Worm (Caenorhabditis elegans) whole organism, late embryonic: ENCODE measurements around the gene sra-35.

Experiments
- C08G9.2 ChIP-seq: sonication (generic microtip); optimal IDR thresholded peaks from 2 replicates; lab custom pipeline; 2016; ENCODE audit warnings: mild to moderate bottlenecking, missing genetic modification characterization, moderate library complexity, missing compliant biosample characterization
- F13H6.1 ChIP-seq: sonication (generic microtip); optimal IDR thresholded peaks from 2 replicates; lab custom pipeline; 2016; ENCODE audit warnings: missing genetic modification characterization, missing compliant biosample characterization
- ceh-19 ChIP-seq: fragments of 200-800 bp; sonication (Bioruptor generic); optimal IDR thresholded peaks from 2 replicates; lab custom pipeline; 2018; ENCODE audit warnings: mild to moderate bottlenecking, missing genetic modification characterization, missing compliant biosample characterization
- ceh-30 ChIP-seq: fragments of 150-350 bp; optimal IDR thresholded peaks from 2 replicates; lab custom pipeline; 2014; ENCODE audit warnings: missing biosample characterization, missing genetic modification characterization
- ceh-31 ChIP-seq: sonication (generic microtip); optimal IDR thresholded peaks from 2 replicates; lab custom pipeline; 2016; ENCODE audit warnings: missing genetic modification characterization, missing compliant biosample characterization
- ceh-34 ChIP-seq: sonication (generic microtip); optimal IDR thresholded peaks from 2 replicates; lab custom pipeline; 2016; ENCODE audit warnings: mild to moderate bottlenecking, missing genetic modification characterization, missing compliant biosample characterization
- ceh-45 ChIP-seq: fragments of 200-800 bp; sonication (Bioruptor generic); IDR thresholded peaks from 2 replicates; pipeline ENCODE4 v1.3.6; 2022; ENCODE audit warnings: missing genetic modification reagents, missing genetic modification characterization, missing compliant biosample characterization
- ceh-48 ChIP-seq: sonication (generic microtip); optimal IDR thresholded peaks from 2 replicates; lab custom pipeline; 2016; ENCODE audit warnings: missing genetic modification characterization, inconsistent platforms, missing compliant biosample characterization
- ceh-6 ChIP-seq: fragments of 200-800 bp; sonication (Bioruptor generic); optimal IDR thresholded peaks from 2 replicates; lab custom pipeline; 2018; ENCODE audit warnings: mild to moderate bottlenecking, missing genetic modification characterization, missing compliant biosample characterization
- ceh-9 ChIP-seq: sonication (generic microtip); optimal IDR thresholded peaks from 2 replicates; lab custom pipeline; 2016; ENCODE audit warnings: mild to moderate bottlenecking, missing genetic modification characterization, inconsistent platforms, missing compliant biosample characterization
- dve-1 ChIP-seq: sonication (generic microtip); optimal IDR thresholded peaks from 2 replicates; lab custom pipeline; 2017; ENCODE audit warnings: antibody characterized with exemption, mild to moderate bottlenecking, missing genetic modification characterization, missing compliant biosample characterization
- elt-2 ChIP-seq: sonication (generic microtip); optimal IDR thresholded peaks from 2 replicates; lab custom pipeline; 2016; ENCODE audit warnings: missing genetic modification reagents, missing genetic modification characterization, missing compliant biosample characterization
- elt-4 ChIP-seq: sonication (generic microtip); optimal IDR thresholded peaks from 2 replicates; lab custom pipeline; 2016; ENCODE audit warnings: missing genetic modification characterization, missing compliant biosample characterization
- ets-4 ChIP-seq: sonication (generic microtip); optimal IDR thresholded peaks from 2 replicates; lab custom pipeline; 2016; ENCODE audit warnings: missing genetic modification characterization, missing compliant biosample characterization
- eyg-1 ChIP-seq: sonication (generic microtip); optimal IDR thresholded peaks from 2 replicates; lab custom pipeline; 2016; ENCODE audit warnings: missing genotype, missing genetic modification characterization, missing compliant biosample characterization
- fax-1 ChIP-seq: sonication (generic microtip); optimal IDR thresholded peaks from 2 replicates; lab custom pipeline; 2016; ENCODE audit warnings: missing genotype, missing genetic modification characterization, missing compliant biosample characterization
- fkh-6 ChIP-seq: sonication (generic microtip); optimal IDR thresholded peaks from 2 replicates; lab custom pipeline; 2016; ENCODE audit warnings: missing genetic modification characterization, missing compliant biosample characterization
- hlh-6 ChIP-seq: sonication (generic microtip); optimal IDR thresholded peaks from 2 replicates; lab custom pipeline; 2016; ENCODE audit warnings: missing genotype, missing genetic modification characterization, missing compliant biosample characterization
- hlh-8 ChIP-seq: sonication (generic microtip); optimal IDR thresholded peaks from 2 replicates; lab custom pipeline; 2016; ENCODE audit warnings: missing genotype, missing genetic modification characterization, missing compliant biosample characterization
- lim-6 ChIP-seq: sonication (generic microtip); optimal IDR thresholded peaks from 2 replicates; lab custom pipeline; 2016; ENCODE audit warnings: missing genetic modification characterization, missing compliant biosample characterization
- lin-11 ChIP-seq: fragments of 200-800 bp; sonication (Bioruptor generic); optimal IDR thresholded peaks from 2 replicates; lab custom pipeline; 2018; ENCODE audit warnings: mild to moderate bottlenecking, missing genetic modification characterization, missing compliant biosample characterization
- madf-2 ChIP-seq: sonication (generic microtip); optimal IDR thresholded peaks from 2 replicates; lab custom pipeline; 2017; ENCODE audit warnings: missing genetic modification characterization, missing compliant biosample characterization
- nfya-1 ChIP-seq: sonication (generic microtip); optimal IDR thresholded peaks from 2 replicates; lab custom pipeline; 2017; ENCODE audit warnings: missing genetic modification characterization, mild to moderate bottlenecking, missing compliant biosample characterization, antibody characterized with exemption, moderate library complexity
- nhr-232 ChIP-seq: sonication (generic microtip); optimal IDR thresholded peaks from 2 replicates; lab custom pipeline; 2016; ENCODE audit warnings: missing genetic modification characterization, missing compliant biosample characterization
- pag-3 ChIP-seq: sonication (generic microtip); optimal IDR thresholded peaks from 2 replicates; lab custom pipeline; 2016; ENCODE audit warnings: missing compliant biosample characterization, missing genetic modification characterization, borderline replicate concordance
- pat-9 ChIP-seq: fragments of 200-800 bp; sonication (Bioruptor generic); optimal IDR thresholded peaks from 2 replicates; lab custom pipeline; 2018; ENCODE audit warnings: mild to moderate bottlenecking, missing genetic modification characterization, moderate library complexity, missing compliant biosample characterization
- pha-4 ChIP-seq: fragments of 150-350 bp; optimal IDR thresholded peaks from 2 replicates; lab custom pipeline; 2018; ENCODE audit warnings: missing biosample characterization, missing genetic modification reagents, missing genetic modification characterization
- pros-1 ChIP-seq: fragments of 150-350 bp; optimal IDR thresholded peaks from 2 replicates; lab custom pipeline; 2014; ENCODE audit warnings: missing biosample characterization, missing genetic modification reagents, missing genetic modification characterization
- ref-2 ChIP-seq: sonication (generic microtip); optimal IDR thresholded peaks from 2 replicates; lab custom pipeline; 2016; ENCODE audit warnings: missing genetic modification characterization, missing compliant biosample characterization
- sdc-2 ChIP-seq: sonication (generic microtip); optimal IDR thresholded peaks from 2 replicates; lab custom pipeline; 2016; ENCODE audit warnings: missing genotype, missing genetic modification characterization, missing compliant biosample characterization
- tbx-2 ChIP-seq: sonication (generic microtip); optimal IDR thresholded peaks from 2 replicates; lab custom pipeline; 2016; ENCODE audit warnings: missing genetic modification characterization, missing compliant biosample characterization
- tbx-7 ChIP-seq: sonication (generic microtip); optimal IDR thresholded peaks from 2 replicates; lab custom pipeline; 2016; ENCODE audit warnings: missing genotype, missing genetic modification characterization, missing compliant biosample characterization
- unc-42 ChIP-seq: sonication (generic microtip); optimal IDR thresholded peaks from 2 replicates; lab custom pipeline; 2016; ENCODE audit warnings: missing genotype, missing genetic modification characterization, missing compliant biosample characterization
- unc-55 ChIP-seq: sonication (generic microtip); optimal IDR thresholded peaks from 2 replicates; lab custom pipeline; 2017; ENCODE audit warnings: missing biosample characterization, missing genetic modification reagents, missing genetic modification characterization
- unc-86 ChIP-seq: sonication (generic microtip); optimal IDR thresholded peaks from 2 replicates; lab custom pipeline; 2016; ENCODE audit warnings: missing genetic modification characterization, missing compliant biosample characterization
- ztf-16 ChIP-seq: sonication (generic microtip); optimal IDR thresholded peaks from 2 replicates; lab custom pipeline; 2017; ENCODE audit warnings: missing genetic modification characterization, missing compliant biosample characterization

The sra-35 gene

DNA sequence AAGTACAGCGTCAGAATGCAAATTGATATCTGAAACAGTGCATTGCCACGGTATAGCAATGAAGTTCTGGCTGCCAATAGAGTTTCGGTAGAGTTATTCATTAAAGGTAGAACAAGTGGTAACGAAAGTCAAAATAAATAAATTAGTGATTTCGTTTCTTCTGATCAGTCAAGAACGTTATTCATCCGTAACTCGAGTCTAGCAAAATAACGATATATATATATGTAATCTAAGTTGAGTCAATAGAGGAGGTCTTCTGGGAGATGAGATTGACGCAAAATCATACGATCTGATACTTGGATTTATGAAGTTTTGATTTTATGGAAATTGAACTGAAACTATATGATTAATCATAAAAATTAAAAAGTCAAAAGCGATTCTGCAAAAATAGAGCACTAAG lies at the start of gene sra-35:
TSS of gene sra-35 (minus strand) at position 101 of the 400 bp plus-strand sequence.
- TF ChIP-seq elt-4 (tag; lab: Kevin White, UChicago): no peak
- TF ChIP-seq dve-1: no peak
- no peak for TF ChIP-seq ceh-19 (GFP tag; lab: Kevin White, UChicago)
- TF ChIP-seq ets-4 (tag; lab: Kevin White, UChicago): no peak
- no peak for TF ChIP-seq pag-3
- TF ChIP-seq fax-1 (tag; lab: Kevin White, UChicago): no peak
- no peak for TF ChIP-seq ztf-16
- no peak for TF ChIP-seq ceh-30 (tag; lab: Kevin White, UChicago)
- TF ChIP-seq ceh-9: no peak
- TF ChIP-seq, all 69 proteins: peak for 0

DNA sequence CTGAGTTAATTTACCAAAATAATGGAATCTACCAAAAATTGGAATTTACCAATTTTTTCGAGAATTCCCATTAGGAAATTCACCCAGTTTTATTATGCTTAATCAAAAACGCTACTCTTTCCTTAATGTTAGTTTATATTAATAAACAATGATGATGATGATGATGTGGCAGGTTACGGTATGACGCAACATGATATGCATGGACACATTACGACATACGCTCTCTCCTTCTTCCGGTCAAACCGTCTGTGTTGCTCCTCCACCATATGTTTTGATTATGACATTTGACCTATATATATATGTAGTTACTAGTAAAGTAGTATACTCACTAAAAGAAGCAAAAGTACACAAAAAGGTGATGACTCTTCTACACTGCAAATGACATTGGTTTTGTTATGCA lies 49.7 kb upstream of the sra-35 start:
- no peak for TF ChIP-seq C08G9.2 (tag; lab: Kevin White, UChicago)
- TF ChIP-seq dve-1: no peak
- no peak for TF ChIP-seq ceh-6
- TF ChIP-seq hlh-6 (tag; lab: Kevin White, UChicago): no peak
- TF ChIP-seq tbx-2: peak; percentile 30
- no peak for TF ChIP-seq pat-9 (tag; lab: Kevin White, UChicago)
- TF ChIP-seq madf-2 (tag; lab: Kevin White, UChicago): no peak
- TF ChIP-seq ceh-19 (GFP tag; lab: Kevin White, UChicago): no peak

DNA sequence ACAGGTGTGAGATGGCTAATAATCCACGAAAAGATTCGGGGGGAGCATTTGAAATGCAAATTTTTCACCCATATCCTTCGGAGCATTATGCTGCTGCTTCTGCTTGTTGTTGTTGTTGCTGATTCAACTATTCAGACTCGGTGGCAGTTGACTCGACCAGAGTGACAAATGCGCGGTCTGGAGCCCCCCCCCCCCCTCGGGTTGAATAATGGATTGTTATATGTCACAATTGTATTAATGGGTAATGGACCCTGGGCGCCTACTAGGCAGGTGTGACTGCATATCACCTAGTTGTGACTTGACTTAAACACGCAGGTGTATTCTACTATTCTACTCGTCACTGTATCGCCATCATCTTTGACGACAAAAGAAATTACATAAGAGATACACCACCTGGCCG lies 47.9 kb upstream of the sra-35 start:
- TF ChIP-seq eyg-1 (no peak), unc-55 (GFP tag; lab: Kevin White, UChicago) (peak; percentile 76), ceh-45 (GFP tag; lab: Robert Waterston, UW) (no peak)

DNA sequence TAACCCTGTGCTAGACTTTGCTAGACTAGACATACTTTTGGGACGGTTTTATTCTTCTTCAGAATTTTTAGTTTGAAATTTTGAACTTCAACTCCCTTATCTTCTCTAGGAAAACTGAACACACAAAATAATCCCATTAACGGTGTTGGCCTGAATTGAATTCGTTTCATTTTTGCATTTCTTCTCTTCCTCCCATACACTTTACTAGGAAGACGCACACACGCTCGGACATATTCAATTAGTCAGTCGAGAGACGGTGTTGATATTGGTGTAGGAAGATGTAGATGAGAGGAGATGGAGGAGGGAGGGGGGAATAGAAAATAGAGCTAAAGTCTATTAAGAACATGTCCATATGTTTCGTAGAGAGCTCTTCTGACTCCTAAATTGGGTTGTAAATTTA lies 47.0 kb upstream of the sra-35 start:
- TF ChIP-seq nfya-1 (tag; lab: Kevin White, UChicago): no peak
- peak; percentile 96 for TF ChIP-seq unc-42 (tag; lab: Kevin White, UChicago)

DNA sequence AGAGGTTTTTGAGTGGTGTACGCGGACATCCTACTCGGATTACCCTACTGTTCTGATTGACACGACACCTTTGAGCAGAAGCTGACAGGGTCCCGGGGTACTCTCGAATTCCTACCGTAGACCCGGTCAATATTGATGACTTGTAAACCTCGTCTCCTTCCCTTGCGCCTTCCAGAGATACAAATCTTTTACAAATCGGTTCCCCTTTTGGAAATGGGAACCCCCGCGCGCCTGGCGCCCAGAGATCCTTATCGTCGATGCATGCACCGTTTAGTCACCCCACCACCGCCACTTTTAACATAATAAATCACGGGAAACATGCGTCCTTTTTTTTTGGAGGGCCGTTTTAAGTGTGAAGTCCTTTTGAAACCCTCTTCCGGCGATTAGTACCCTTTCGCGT lies 45.4 kb upstream of the sra-35 start:
- TF ChIP-seq ceh-34 (peak; percentile 64), tbx-7 (tag; lab: Kevin White, UChicago) (no peak)
- TF ChIP-seq, all 69 proteins: peak for 1

DNA sequence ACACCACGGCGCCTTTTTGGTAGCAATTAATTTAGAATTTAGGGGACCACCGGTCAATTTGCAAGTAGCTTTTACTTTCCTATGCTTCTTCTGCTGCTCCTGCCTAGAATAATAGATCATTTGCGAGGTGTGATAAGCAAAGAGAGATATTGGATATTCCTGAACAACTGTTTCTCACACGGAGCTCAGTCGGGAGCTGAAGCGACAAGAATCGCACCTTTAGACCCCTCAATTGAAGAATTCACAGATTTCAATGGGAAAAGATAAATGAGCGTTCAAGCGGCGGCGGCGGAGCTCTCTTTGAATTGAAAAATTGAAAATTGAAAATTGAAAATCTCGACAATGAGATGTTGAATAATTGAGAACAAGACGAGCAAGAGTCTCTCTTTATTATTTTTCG lies 44.9 kb upstream of the sra-35 start:
- TF ChIP-seq lim-6 (tag; lab: Kevin White, UChicago) (no peak), ceh-45 (GFP tag; lab: Robert Waterston, UW) (no peak), pag-3 (no peak), F13H6.1 (no peak)

DNA sequence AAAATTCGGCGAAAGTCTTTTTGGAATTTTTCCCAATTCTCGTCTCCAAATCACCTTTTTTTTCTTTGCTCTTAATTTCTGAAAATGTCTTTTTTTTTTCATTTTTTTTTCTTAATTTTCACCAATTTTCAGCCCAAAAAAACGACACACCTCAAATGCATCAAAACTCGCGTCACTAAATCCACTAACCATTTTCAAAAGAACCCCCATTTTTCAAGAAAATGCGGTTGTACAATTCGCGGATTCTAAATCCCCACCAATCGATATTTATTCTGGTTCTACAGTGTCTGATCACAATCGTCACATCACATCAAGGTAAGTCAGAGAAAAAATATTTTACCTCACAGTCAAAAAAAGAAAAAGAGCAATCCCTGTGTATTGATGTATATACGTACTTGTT lies 44.2 kb upstream of the sra-35 start, which contains the start of gene vab-1:
TSS of gene vab-1 (plus strand) at position 133 of the 400 bp plus-strand sequence.
- no peak for TF ChIP-seq hlh-8 (tag; lab: Kevin White, UChicago)
- TF ChIP-seq, all 69 proteins: peak for 0

DNA sequence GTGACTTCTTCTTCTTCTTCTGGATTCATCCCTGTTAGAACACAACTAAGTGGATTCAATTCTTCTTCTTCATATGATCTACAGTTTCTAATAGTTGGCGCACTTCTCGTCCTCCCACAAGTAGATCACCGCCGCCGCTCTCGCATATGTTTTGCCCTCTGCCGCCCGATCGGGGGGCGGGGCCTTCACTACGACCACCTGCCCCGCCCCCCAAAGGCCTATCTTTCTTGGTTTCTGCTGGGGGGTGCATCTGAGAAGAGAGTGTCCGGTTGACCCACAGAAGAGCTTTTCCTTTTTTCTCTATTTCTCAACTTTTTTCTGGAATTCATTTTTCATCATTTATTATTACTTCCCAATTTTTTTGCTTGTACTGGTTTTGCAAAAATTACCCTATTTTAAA lies 43.4 kb upstream of the sra-35 start:
- TF ChIP-seq pha-4: no peak
- peak; percentile 33 for TF ChIP-seq elt-2 (tag; lab: Kevin White, UChicago)
- TF ChIP-seq ceh-19 (GFP tag; lab: Kevin White, UChicago): no peak
- TF ChIP-seq ref-2: peak; percentile 1
- TF ChIP-seq sdc-2 (tag; lab: Kevin White, UChicago): no peak
- TF ChIP-seq pros-1 (tag; lab: Kevin White, UChicago): no peak
- TF ChIP-seq ceh-6: no peak
- no peak for TF ChIP-seq ztf-16
- TF ChIP-seq dve-1: no peak
- TF ChIP-seq ceh-31: peak; percentile 38
- peak; percentile 11 for TF ChIP-seq tbx-2
- peak; percentile 1 for TF ChIP-seq ceh-34
- peak; percentile 2 for TF ChIP-seq C08G9.2 (tag; lab: Kevin White, UChicago)
- no peak for TF ChIP-seq lin-11 (tag; lab: Kevin White, UChicago)
- TF ChIP-seq lim-6 (tag; lab: Kevin White, UChicago): no peak
- no peak for TF ChIP-seq fkh-6 (tag; lab: Kevin White, UChicago)
- TF ChIP-seq ceh-48 (tag; lab: Kevin White, UChicago): no peak
- TF ChIP-seq pag-3: no peak
- no peak for TF ChIP-seq nhr-232
- TF ChIP-seq unc-86: peak; percentile 20
- peak; percentile 23 for TF ChIP-seq nfya-1 (tag; lab: Kevin White, UChicago)
